Worm (Caenorhabditis elegans): ENCODE data around the gene ttm-1.
A peak's percentile ranks its signal among the peaks of the same experiment; 100 is the strongest.

Gene ttm-1

DNA sequence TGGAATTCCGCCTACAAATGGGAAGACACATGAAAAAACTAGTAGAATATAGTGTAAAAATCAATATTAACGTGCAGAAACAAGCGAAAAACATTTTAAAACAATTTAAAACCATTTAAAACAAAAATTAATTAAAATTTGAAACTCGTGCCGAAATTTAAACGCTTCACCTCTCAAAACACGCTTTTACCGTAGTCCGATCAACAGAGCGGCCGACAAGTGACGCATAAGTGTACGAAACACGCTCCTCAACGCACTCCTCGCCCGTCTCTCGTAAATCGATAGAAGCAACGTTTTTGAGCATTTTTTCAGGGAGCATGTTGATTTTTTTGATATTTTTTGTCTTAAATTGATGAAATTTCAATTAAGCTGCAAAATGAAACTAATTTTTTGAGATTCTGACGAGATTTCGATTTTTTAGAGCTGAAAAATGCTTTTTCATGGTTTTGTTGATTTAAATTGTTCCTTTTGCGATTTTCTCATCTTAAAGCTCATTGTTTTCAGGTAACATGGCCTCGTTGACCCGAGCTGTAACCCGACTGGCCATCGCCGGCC lies 61.7 kb downstream of the ttm-1 start, which contains the start of gene cox-5A (continued):
- TF ChIP-seq isw-1 (GFP tag; IDR thresholded peaks at IDR 0.05) (peak; percentile 99), ceh-8 (GFP tag; optimal IDR thresholded peaks at IDR 0.05) (peak; percentile 99), efl-1 (optimal IDR thresholded peaks at IDR 0.05) (peak; percentile 96 to 100), efl-1 (GFP tag; optimal IDR thresholded peaks at IDR 0.05 in 1 of 2) (peak; percentile 100), mdl-1 (tag; optimal IDR thresholded peaks at IDR 0.05) (peak; percentile 64 to 96), nhr-12 (tag; optimal IDR thresholded peaks at IDR 0.05) (peak; percentile 61), C04F5.9 (tag; optimal IDR thresholded peaks at IDR 0.05) (peak; percentile 96), ets-5 (GFP tag; IDR thresholded peaks at IDR 0.05) (0 out of 2 replicates have a peak, but pooled peaks have one; percentile 55), dpl-1 (GFP tag; optimal IDR thresholded peaks at IDR 0.05) (peak; percentile 100), lin-39 (tag; optimal IDR thresholded peaks at IDR 0.05) (peak; percentile 98), aly-2 (tag; optimal IDR thresholded peaks at IDR 0.05) (peak; percentile 98), alr-1 (tag; optimal IDR thresholded peaks at IDR 0.05; ENCODE audit: borderline replicate concordance) (no peak), swsn-7 (tag; optimal IDR thresholded peaks at IDR 0.05) (peak; percentile 100), elt-2 (tag; optimal IDR thresholded peaks at IDR 0.05) (peak; percentile 96), dsc-1 (tag; optimal IDR thresholded peaks at IDR 0.05) (peak; percentile 100), jun-1 (tag; optimal IDR thresholded peaks at IDR 0.05) (peak; percentile 99), nhr-90 (tag; optimal IDR thresholded peaks at IDR 0.05; ENCODE audit: poor library complexity) (peak; percentile 99), hlh-4 (tag; optimal IDR thresholded peaks at IDR 0.05) (peak; percentile 12), ztf-11 (tag; optimal IDR thresholded peaks at IDR 0.05) (peak in 1 of 2 experiments; percentile 98), hpl-2 (GFP tag; optimal IDR thresholded peaks at IDR 0.05) (peak; percentile 93), skn-1 (tag; optimal IDR thresholded peaks at IDR 0.05) (peak; percentile 93), vab-15 (tag; optimal IDR thresholded peaks at IDR 0.05) (peak; percentile 96), ceh-90 (tag; optimal IDR thresholded peaks at IDR 0.05) (peak; percentile 70), C34B4.2 (tag; optimal IDR thresholded peaks at IDR 0.05) (peak; percentile 95), nhr-47 (tag; optimal IDR thresholded peaks at IDR 0.05) (peak; percentile 100), unc-98 (GFP tag; IDR thresholded peaks at IDR 0.05) (peak; percentile 92), snpc-4 (tag; optimal IDR thresholded peaks at IDR 0.05) (peak; percentile 94), nhr-19 (GFP tag; conservative IDR thresholded peaks at IDR 0.05) (peak; percentile 99), hlh-17 (GFP tag; optimal IDR thresholded peaks at IDR 0.05; ENCODE audit: borderline replicate concordance) (peak; percentile 36), ama-1 (optimal IDR thresholded peaks at IDR 0.05) (peak; percentile 96), unc-62 (GFP tag; optimal IDR thresholded peaks at IDR 0.05) (peak; percentile 89), pax-3 (tag; optimal IDR thresholded peaks at IDR 0.05) (peak; percentile 99), ceh-88 (GFP tag; IDR thresholded peaks at IDR 0.05) (peak; percentile 98), ztf-4 (tag; optimal IDR thresholded peaks at IDR 0.05) (peak; percentile 99), fos-1 (tag; optimal IDR thresholded peaks at IDR 0.05) (peak; percentile 99), nhr-11 (tag; optimal IDR thresholded peaks at IDR 0.05) (peak; percentile 94), tlp-1 (tag; optimal IDR thresholded peaks at IDR 0.05) (no peak), nhr-28 (tag; optimal IDR thresholded peaks at IDR 0.05) (peak; percentile 52), efl-3 (GFP tag; optimal IDR thresholded peaks at IDR 0.05) (peak; percentile 93), Y116A8C.19 (tag; optimal IDR thresholded peaks at IDR 0.05; ENCODE audit: borderline replicate concordance) (peak; percentile 76), nhr-77 (tag; optimal IDR thresholded peaks at IDR 0.05) (peak; percentile 98), nhr-85 (tag) (peak; percentile 99), irx-1 (tag; optimal IDR thresholded peaks at IDR 0.05) (peak; percentile 99), lin-14 (GFP tag; optimal IDR thresholded peaks at IDR 0.05) (peak; percentile 100), pag-3 (tag; optimal IDR thresholded peaks at IDR 0.05; ENCODE audit: borderline replicate concordance, insufficient read depth) (peak; percentile 79), lir-3 (tag; optimal IDR thresholded peaks at IDR 0.05; ENCODE audit: poor library complexity) (peak; percentile 94), aha-1 (tag; optimal IDR thresholded peaks at IDR 0.05) (peak; percentile 96), rnt-1 (tag; optimal IDR thresholded peaks at IDR 0.05) (peak; percentile 99), nhr-76 (tag; optimal IDR thresholded peaks at IDR 0.05) (peak; percentile 67), zag-1 (tag; optimal IDR thresholded peaks at IDR 0.05) (peak; percentile 94), C16A3.4 (tag; optimal IDR thresholded peaks at IDR 0.05) (peak; percentile 100), tbx-2 (tag; optimal IDR thresholded peaks at IDR 0.05) (peak; percentile 100)

Data from whole organism, L1 larva.